Worm (Caenorhabditis elegans): ENCODE measurements around the gene C54G10.1.

Gene C54G10.1

DNA sequence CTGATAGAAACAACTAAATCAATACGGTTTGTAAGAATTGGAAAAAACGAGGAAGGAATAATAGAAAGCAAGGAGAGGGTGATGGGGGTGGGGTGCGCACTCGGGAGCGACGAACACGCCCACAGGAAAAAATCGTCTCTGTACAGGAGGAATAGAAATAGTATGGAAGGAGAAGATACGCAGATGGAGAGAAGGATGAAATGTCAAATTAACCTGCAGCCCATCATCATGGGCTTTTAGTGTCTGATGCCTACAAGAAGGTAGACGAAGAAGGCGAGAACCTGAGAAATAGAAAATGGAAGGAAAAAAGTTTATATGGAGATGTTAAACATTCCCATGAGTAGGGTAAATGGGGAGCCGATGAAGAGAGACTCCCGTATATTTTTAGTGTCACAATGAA, 5.8 kb upstream of the C54G10.1 start, which contains the start of gene F43D2.6:
F43D2.6 (minus strand) TSS at position 62 of the 400 bp plus-strand sequence.
- TF ChIP-seq ama-1 (optimal IDR thresholded peaks at IDR 0.05) (no peak), dve-1 (tag; optimal IDR thresholded peaks at IDR 0.05) (no peak), Y22D7AL.16 (tag; optimal IDR thresholded peaks at IDR 0.05) (no peak)

DNA sequence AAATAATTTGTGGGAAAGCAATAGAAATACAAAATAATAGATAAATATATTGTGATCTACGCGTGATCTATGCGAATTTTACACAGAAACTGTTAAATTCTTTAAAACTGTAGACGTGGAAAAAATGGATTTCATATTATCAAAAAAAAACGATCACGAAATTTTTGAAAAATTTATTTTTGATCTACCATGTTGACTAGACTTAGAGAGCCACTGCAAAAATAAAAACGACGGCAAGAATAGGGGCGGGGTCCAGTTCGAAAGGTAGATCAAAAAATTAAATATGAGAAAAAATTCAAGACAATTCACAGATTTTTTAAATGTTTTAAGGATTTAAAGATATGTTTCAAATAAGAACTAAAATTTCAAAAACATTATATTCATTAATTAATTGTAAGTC, 2.8 kb upstream of the C54G10.1 start:
- TF ChIP-seq ceh-19 (GFP tag; optimal IDR thresholded peaks at IDR 0.05) (no peak), lim-6 (tag; optimal IDR thresholded peaks at IDR 0.05) (no peak), nfya-1 (tag; optimal IDR thresholded peaks at IDR 0.05) (no peak), unc-3 (GFP tag; conservative IDR thresholded peaks at IDR 0.05) (no peak), unc-3 (tag; optimal IDR thresholded peaks at IDR 0.05) (no peak), madf-2 (tag; optimal IDR thresholded peaks at IDR 0.05) (no peak), ceh-48 (tag; optimal IDR thresholded peaks at IDR 0.05) (no peak), T23F11.4 (GFP tag; optimal IDR thresholded peaks at IDR 0.05) (no peak), unc-86 (tag; optimal IDR thresholded peaks at IDR 0.05) (no peak), elt-2 (tag; optimal IDR thresholded peaks at IDR 0.05) (no peak), C08G9.2 (tag; optimal IDR thresholded peaks at IDR 0.05) (no peak)

DNA sequence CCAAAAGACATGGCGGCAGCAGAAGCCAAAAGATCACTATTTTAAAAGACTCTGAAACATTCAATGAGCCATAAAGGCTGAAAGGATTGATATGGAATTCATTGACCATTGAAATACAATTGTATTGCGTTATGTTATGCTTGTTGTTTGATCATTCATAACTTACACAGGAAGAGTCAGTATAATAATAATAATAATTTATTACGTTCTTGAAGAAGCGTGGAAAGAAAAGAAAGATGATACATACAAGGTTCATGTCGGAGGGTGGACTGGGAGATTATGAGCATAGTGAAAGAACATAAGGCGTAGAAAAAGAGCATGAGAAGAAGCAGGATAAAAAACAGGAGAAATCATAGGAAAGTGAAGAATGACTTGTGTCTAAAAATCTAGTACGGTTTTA, 830 bp upstream of the C54G10.1 start, which contains the start of gene F43D2.7:
F43D2.7 (minus strand) TSS at position 101 of the 400 bp plus-strand sequence.
- TF ChIP-seq ceh-30 (tag; optimal IDR thresholded peaks at IDR 0.05): no peak
- TF ChIP-seq tbx-2 (tag; optimal IDR thresholded peaks at IDR 0.05): no peak
- no peak for TF ChIP-seq hlh-13 (GFP tag; optimal IDR thresholded peaks at IDR 0.05)
- no peak for TF ChIP-seq K09A11.1 (tag; optimal IDR thresholded peaks at IDR 0.05; ENCODE audit: insufficient read depth)
- TF ChIP-seq unc-55 (GFP tag; optimal IDR thresholded peaks at IDR 0.05): no peak
- TF ChIP-seq nfya-1 (tag; optimal IDR thresholded peaks at IDR 0.05): no peak
- no peak for TF ChIP-seq che-1 (tag; optimal IDR thresholded peaks at IDR 0.05)
- TF ChIP-seq fkh-10 (GFP tag; optimal IDR thresholded peaks at IDR 0.05): no peak
- TF ChIP-seq ceh-18 (tag; optimal IDR thresholded peaks at IDR 0.05): no peak
- TF ChIP-seq rnt-1 (tag; optimal IDR thresholded peaks at IDR 0.05): no peak
- no peak for TF ChIP-seq hlh-30 (tag; optimal IDR thresholded peaks at IDR 0.05; ENCODE audit: insufficient read depth)
- no peak for TF ChIP-seq unc-42 (tag; optimal IDR thresholded peaks at IDR 0.05)
- TF ChIP-seq dmd-4 (tag; optimal IDR thresholded peaks at IDR 0.05; ENCODE audit: borderline replicate concordance): no peak
- TF ChIP-seq ceh-9 (tag; optimal IDR thresholded peaks at IDR 0.05): no peak
- TF ChIP-seq mec-3 (tag; optimal IDR thresholded peaks at IDR 0.05; ENCODE audit: borderline replicate concordance): no peak
- TF ChIP-seq fax-1 (tag; optimal IDR thresholded peaks at IDR 0.05): no peak
- no peak for TF ChIP-seq pqm-1 (tag; optimal IDR thresholded peaks at IDR 0.05)

DNA sequence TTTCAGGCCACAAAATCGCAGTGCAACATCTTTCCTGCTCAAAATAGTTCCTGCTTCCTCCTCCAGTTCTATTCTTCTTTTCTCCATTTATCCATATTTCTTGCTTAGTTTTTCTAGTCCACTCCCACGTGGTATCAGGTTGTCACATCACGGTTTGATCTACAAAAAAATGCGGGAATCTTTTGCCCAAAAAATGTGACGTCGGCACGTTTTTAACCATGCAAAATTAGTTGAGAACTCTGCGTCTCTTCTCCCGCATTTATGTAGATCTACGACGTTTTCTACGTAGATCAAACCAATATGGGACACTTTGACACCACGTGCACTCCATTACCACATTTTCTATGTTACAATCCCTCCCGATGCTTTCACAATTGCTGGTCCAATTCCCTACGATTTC, 1.1 kb downstream of the C54G10.1 start:
- no peak for TF ChIP-seq ceh-45 (GFP tag; IDR thresholded peaks at IDR 0.05)

DNA sequence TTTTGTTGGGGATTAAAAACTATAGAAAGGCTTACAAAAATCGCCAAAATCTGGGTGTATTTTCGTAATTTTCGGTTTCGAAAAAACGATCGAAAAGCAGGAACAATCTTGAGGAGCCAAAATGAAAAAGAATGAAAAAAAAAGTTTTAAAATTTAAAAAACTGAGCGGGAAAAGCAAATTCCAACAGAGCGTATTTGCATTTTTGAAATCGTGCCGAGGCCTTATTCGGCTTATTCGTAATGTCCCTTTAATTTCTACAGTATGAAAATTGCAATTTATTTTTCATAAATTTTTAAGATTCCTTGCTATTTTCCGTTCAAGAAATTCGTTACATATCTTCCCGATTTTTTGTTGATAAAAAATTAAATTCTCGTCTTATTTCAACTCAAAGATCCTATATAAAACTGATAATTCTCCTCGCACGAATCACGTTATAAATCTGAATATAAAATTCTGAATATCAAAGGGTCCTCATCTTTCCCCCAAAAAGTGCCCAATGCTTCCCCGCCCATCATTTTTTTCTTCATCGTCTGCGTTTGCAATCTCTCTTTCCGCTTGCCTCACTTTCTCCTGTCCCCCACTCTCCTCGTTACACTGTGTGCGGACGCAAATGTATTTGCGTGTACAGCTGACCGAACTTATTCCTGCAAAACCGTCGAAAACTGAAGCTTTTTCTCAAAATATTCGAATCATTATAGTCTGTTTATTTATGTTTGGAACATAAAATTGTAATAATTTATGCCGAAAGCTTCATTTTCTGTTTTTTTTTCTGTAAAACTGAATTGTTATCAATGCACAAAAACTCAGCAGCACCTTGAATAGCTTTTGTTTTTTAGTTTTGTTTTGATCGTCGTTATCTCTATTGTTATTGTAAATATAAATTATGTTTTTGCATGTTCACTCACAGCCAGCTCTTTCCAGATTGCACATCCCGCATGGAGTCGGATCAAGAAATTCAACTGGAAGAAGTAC, 5.2 kb downstream of the C54G10.1 start, which contains the start of the genes rfc-1 and pmp-3:
rfc-1 (minus strand) TSS at position 163 of the 973 bp plus-strand sequence.
pmp-3 (plus strand) TSS at position 923 of the 973 bp plus-strand sequence.
- TF ChIP-seq ztf-16 (tag; optimal IDR thresholded peaks at IDR 0.05) (no peak), nfya-1 (tag; optimal IDR thresholded peaks at IDR 0.05) (peak; percentile 18), tbx-2 (tag; optimal IDR thresholded peaks at IDR 0.05) (no peak), fax-1 (tag; optimal IDR thresholded peaks at IDR 0.05) (no peak), pag-3 (tag; optimal IDR thresholded peaks at IDR 0.05; ENCODE audit: borderline replicate concordance) (no peak), ceh-31 (tag; optimal IDR thresholded peaks at IDR 0.05) (peak; percentile 15), Y22D7AL.16 (tag; optimal IDR thresholded peaks at IDR 0.05) (no peak), che-1 (tag; optimal IDR thresholded peaks at IDR 0.05) (no peak), C38D4.7 (GFP tag; optimal IDR thresholded peaks at IDR 0.05) (no peak), C08G9.2 (tag; optimal IDR thresholded peaks at IDR 0.05) (no peak), pqm-1 (tag; optimal IDR thresholded peaks at IDR 0.05) (no peak), ref-2 (tag; optimal IDR thresholded peaks at IDR 0.05) (no peak)
